Worm (Caenorhabditis elegans) whole organism, young adult: Measurements from ENCODE around the gene math-37.

ENCODE experiments used
- aptf-2 ChIP-seq: fragments of 200-800 bp; sonication (Bioruptor generic); conservative IDR thresholded peaks from 2 replicates; pipeline ENCODE4 v1.3.6; 2022; ENCODE audit warnings: missing genetic modification reagents, missing genetic modification characterization, missing compliant biosample characterization
- hsf-1 ChIP-seq: fragments of 200-800 bp; sonication (Bioruptor generic); IDR thresholded peaks from 2 replicates; pipeline ENCODE4 v1.3.6; 2022; ENCODE audit warnings: missing genetic modification reagents, missing genetic modification characterization, missing compliant biosample characterization

math-37 gene

DNA sequence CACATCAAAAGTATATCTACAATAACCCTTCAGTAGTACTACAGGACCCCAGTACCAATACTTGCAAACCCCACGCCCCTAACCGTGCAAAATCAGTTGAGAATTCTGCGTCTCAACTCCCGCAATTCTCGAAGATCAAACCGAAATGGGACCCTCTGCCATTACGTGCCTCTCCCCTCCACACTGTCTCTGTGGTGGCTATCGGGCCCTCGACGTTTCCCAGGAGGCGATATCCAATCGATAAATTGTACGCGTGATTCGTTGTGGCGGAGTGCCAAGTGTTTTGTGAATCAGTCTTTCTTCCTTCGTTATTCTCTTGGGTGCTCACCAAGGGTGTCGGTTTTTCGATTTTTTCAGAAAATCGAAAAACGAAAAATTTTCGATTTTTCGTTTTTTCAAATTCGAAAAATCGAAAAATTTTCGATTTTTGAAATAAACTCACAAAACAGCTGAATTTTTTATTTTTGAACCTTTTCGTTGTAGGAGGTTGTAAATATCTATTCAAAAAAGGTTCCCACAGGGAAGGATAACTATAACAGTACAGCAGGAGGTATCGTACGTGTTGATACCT, 54.5 kb downstream of the math-37 start, which contains the start of gene F07E5.12:
TSS of gene F07E5.12 (plus strand) at position 521 of the 571 bp plus-strand sequence.
- TF ChIP-seq aptf-2: peak; percentile 83
- TF ChIP-seq hsf-1 (GFP tag; lab: Robert Waterston, UW): 0 out of 2 replicates have a peak, but pooled peaks have one; percentile 17
